Worm (Caenorhabditis elegans) whole organism, L1 larva: ENCODE measurements around the gene srg-64.

ENCODE experiments used
- C34B4.2 ChIP-seq: sonication (generic microtip); optimal IDR thresholded peaks from 2 replicates; lab custom pipeline; 2017; ENCODE audit warnings: mild to moderate bottlenecking, missing genetic modification characterization, missing compliant biosample characterization
- F16B12.6 ChIP-seq: fragments of 150-350 bp; optimal IDR thresholded peaks from 2 replicates; lab custom pipeline; 2014; ENCODE audit warnings: missing biosample characterization, missing genetic modification characterization
- Y116A8C.19 ChIP-seq: sonication (generic microtip); optimal IDR thresholded peaks from 2 replicates; lab custom pipeline; 2016; ENCODE audit warnings: missing compliant biosample characterization, missing genetic modification characterization, borderline replicate concordance
- alr-1 ChIP-seq: fragments of 200-800 bp; sonication (Bioruptor generic); optimal IDR thresholded peaks from 2 replicates; lab custom pipeline; 2018; ENCODE audit warnings: borderline replicate concordance, mild to moderate bottlenecking, missing genetic modification characterization, missing compliant biosample characterization
- ama-1 ChIP-seq: fragments of 150-350 bp; optimal IDR thresholded peaks from 2 replicates; lab custom pipeline; 2014
- blmp-1 ChIP-seq: fragments of 150-350 bp; optimal IDR thresholded peaks from 2 replicates; lab custom pipeline; 2014; ENCODE audit warnings: missing biosample characterization, missing genetic modification characterization
- ceh-63 ChIP-seq: fragments of 200-800 bp; sonication (Bioruptor generic); optimal IDR thresholded peaks from 2 replicates; lab custom pipeline; 2018; ENCODE audit warnings: mild to moderate bottlenecking, missing genetic modification characterization, missing compliant biosample characterization
- ceh-8 ChIP-seq: fragments of 200-800 bp; sonication (Bioruptor generic); optimal IDR thresholded peaks from 2 replicates; lab custom pipeline; 2018; ENCODE audit warnings: mild to moderate bottlenecking, missing genetic modification characterization, moderate library complexity, missing compliant biosample characterization
- ceh-88 ChIP-seq: fragments of 200-800 bp; sonication (Bioruptor generic); IDR thresholded peaks from 2 replicates; pipeline ENCODE4 v1.3.6; 2022; ENCODE audit warnings: missing genetic modification characterization, missing compliant biosample characterization
- ces-1 ChIP-seq: fragments of 150-350 bp; optimal IDR thresholded peaks from 2 replicates; lab custom pipeline; 2014; ENCODE audit warnings: missing biosample characterization, missing genetic modification reagents, missing genetic modification characterization
- dpl-1 ChIP-seq, 3 experiments: fragments of 150-350 bp in 2 of 3; sonication (generic microtip) in 1 of 3; optimal IDR thresholded peaks; 2 replicates each; lab custom pipeline; 2014 to 2017; ENCODE audit warnings: missing biosample characterization in 3 of 3, missing genetic modification characterization in 3 of 3, missing genetic modification reagents in 3 of 3
- dsc-1 ChIP-seq: sonication (generic microtip); optimal IDR thresholded peaks from 2 replicates; lab custom pipeline; 2016; ENCODE audit warnings: mild to moderate bottlenecking, missing genetic modification characterization, missing compliant biosample characterization
- efl-3 ChIP-seq: fragments of 200-800 bp; sonication (Bioruptor generic); optimal IDR thresholded peaks from 2 replicates; lab custom pipeline; 2018; ENCODE audit warnings: mild to moderate bottlenecking, missing genetic modification characterization, missing compliant biosample characterization
- egl-13 ChIP-seq: sonication (generic microtip); optimal IDR thresholded peaks from 2 replicates; lab custom pipeline; 2016; ENCODE audit warnings: missing genotype, missing genetic modification reagents, missing genetic modification characterization, missing compliant biosample characterization
- elt-2 ChIP-seq: sonication (generic microtip); optimal IDR thresholded peaks from 2 replicates; lab custom pipeline; 2016; ENCODE audit warnings: missing genetic modification characterization, mild to moderate bottlenecking, inconsistent platforms, missing compliant biosample characterization, missing genetic modification reagents
- elt-3 ChIP-seq, 6 experiments: fragments of 150-350 bp in 1 of 6; sonication (generic microtip); optimal IDR thresholded peaks; 2 replicates each; lab custom pipeline; 2017 to 2018; ENCODE audit warnings: missing biosample characterization in 6 of 6, missing genetic modification characterization in 6 of 6, inconsistent platforms in 1 of 6
- fkh-10 ChIP-seq: sonication (generic microtip); optimal IDR thresholded peaks from 2 replicates; lab custom pipeline; 2017; ENCODE audit warnings: missing biosample characterization, missing genetic modification reagents, missing genetic modification characterization
- fkh-4 ChIP-seq: sonication (generic microtip); optimal IDR thresholded peaks from 2 replicates; lab custom pipeline; 2016; ENCODE audit warnings: missing compliant biosample characterization, missing genetic modification characterization, borderline replicate concordance
- fkh-8 ChIP-seq: sonication (generic microtip); optimal IDR thresholded peaks from 2 replicates; lab custom pipeline; 2016; ENCODE audit warnings: mild to moderate bottlenecking, missing genetic modification characterization, missing compliant biosample characterization
- fos-1 ChIP-seq: fragments of 150-350 bp; optimal IDR thresholded peaks from 2 replicates; lab custom pipeline; 2014; ENCODE audit warnings: missing biosample characterization, missing genetic modification characterization
- grh-1 ChIP-seq: fragments of 200-800 bp; sonication (Bioruptor generic); IDR thresholded peaks from 2 replicates; pipeline ENCODE4 v1.3.6; 2022; ENCODE audit warnings: missing genetic modification reagents, missing genetic modification characterization, missing compliant biosample characterization
- hlh-17 ChIP-seq: fragments of 200-800 bp; sonication (Bioruptor generic); optimal IDR thresholded peaks from 2 replicates; lab custom pipeline; 2018; ENCODE audit warnings: missing genetic modification characterization, mild to moderate bottlenecking, missing compliant biosample characterization, moderate library complexity, borderline replicate concordance
- hpl-2 ChIP-seq: fragments of 150-350 bp; optimal IDR thresholded peaks from 2 replicates; lab custom pipeline; 2014; ENCODE audit warnings: missing biosample characterization, missing genetic modification reagents, missing genetic modification characterization
- isw-1 ChIP-seq: fragments of 200-800 bp; sonication (Bioruptor generic); IDR thresholded peaks from 2 replicates; pipeline ENCODE4 v1.3.6; 2022; ENCODE audit warnings: missing genetic modification characterization, missing compliant biosample characterization
- lin-15B ChIP-seq: fragments of 150-350 bp; sonication (generic microtip); optimal IDR thresholded peaks from 3 replicates; lab custom pipeline; 2014; ENCODE audit warnings: missing biosample characterization, missing genetic modification characterization
- lin-35 ChIP-seq, 2 experiments: fragments of 150-350 bp; optimal IDR thresholded peaks; 2 replicates each; lab custom pipeline; 2014; ENCODE audit warnings: missing biosample characterization in 2 of 2, missing genetic modification characterization in 2 of 2, missing genetic modification reagents in 2 of 2
- lsy-2 ChIP-seq, 2 experiments: fragments of 150-350 bp; optimal IDR thresholded peaks; 2 replicates each; lab custom pipeline; 2014; ENCODE audit warnings: missing biosample characterization in 2 of 2, missing genetic modification characterization in 2 of 2
- mab-9 ChIP-seq: fragments of 200-800 bp; sonication (Bioruptor generic); IDR thresholded peaks from 2 replicates; pipeline ENCODE4 v1.3.6; 2022; ENCODE audit warnings: missing genetic modification reagents, missing genetic modification characterization, missing compliant biosample characterization
- nhr-11 ChIP-seq: fragments of 150-350 bp; optimal IDR thresholded peaks from 2 replicates; lab custom pipeline; 2014; ENCODE audit warnings: missing biosample characterization, missing genetic modification characterization
- nhr-20 ChIP-seq: sonication (generic microtip); optimal IDR thresholded peaks from 2 replicates; lab custom pipeline; 2016; ENCODE audit warnings: mild to moderate bottlenecking, missing genetic modification characterization, missing compliant biosample characterization
- nhr-28 ChIP-seq: fragments of 150-350 bp; optimal IDR thresholded peaks from 2 replicates; lab custom pipeline; 2014; ENCODE audit warnings: missing biosample characterization, missing genetic modification characterization
- nhr-47 ChIP-seq: sonication (generic microtip); optimal IDR thresholded peaks from 2 replicates; lab custom pipeline; 2016; ENCODE audit warnings: mild to moderate bottlenecking, missing genetic modification characterization, moderate library complexity, missing compliant biosample characterization
- nhr-76 ChIP-seq: sonication (generic microtip); optimal IDR thresholded peaks from 2 replicates; lab custom pipeline; 2017; ENCODE audit warnings: missing biosample characterization, missing genetic modification characterization
- nhr-77 ChIP-seq: fragments of 150-350 bp; optimal IDR thresholded peaks from 2 replicates; lab custom pipeline; 2014; ENCODE audit warnings: missing biosample characterization, missing genetic modification characterization
- nhr-84 ChIP-seq: sonication (generic microtip); optimal IDR thresholded peaks from 2 replicates; lab custom pipeline; 2017; ENCODE audit warnings: missing biosample characterization, missing genetic modification characterization
- pax-3 ChIP-seq: fragments of 200-800 bp; sonication (Bioruptor generic); optimal IDR thresholded peaks from 2 replicates; lab custom pipeline; 2018; ENCODE audit warnings: mild to moderate bottlenecking, missing genetic modification characterization, moderate library complexity, missing compliant biosample characterization
- pqm-1 ChIP-seq: sonication (generic microtip); optimal IDR thresholded peaks from 3 replicates; lab custom pipeline; 2017; ENCODE audit warnings: missing biosample characterization, missing genetic modification characterization
- rnt-1 ChIP-seq: sonication (generic microtip); optimal IDR thresholded peaks from 2 replicates; lab custom pipeline; 2016; ENCODE audit warnings: mild to moderate bottlenecking, missing genetic modification characterization, moderate library complexity, missing compliant biosample characterization
- skn-1 ChIP-seq: fragments of 150-350 bp; optimal IDR thresholded peaks from 2 replicates; lab custom pipeline; 2014; ENCODE audit warnings: missing biosample characterization, missing genetic modification characterization
- sox-4 ChIP-seq: sonication (generic microtip); optimal IDR thresholded peaks from 2 replicates; lab custom pipeline; 2016; ENCODE audit warnings: missing genetic modification characterization, missing compliant biosample characterization
- swsn-7 ChIP-seq: sonication (generic microtip); optimal IDR thresholded peaks from 2 replicates; lab custom pipeline; 2016; ENCODE audit warnings: missing genetic modification characterization, missing compliant biosample characterization
- tbx-2 ChIP-seq: sonication (generic microtip); optimal IDR thresholded peaks from 2 replicates; lab custom pipeline; 2016; ENCODE audit warnings: missing genetic modification characterization, missing compliant biosample characterization
- tlp-1 ChIP-seq: fragments of 150-350 bp; optimal IDR thresholded peaks from 2 replicates; lab custom pipeline; 2014; ENCODE audit warnings: missing biosample characterization, missing genetic modification characterization
- unc-62 ChIP-seq: fragments of 150-350 bp; optimal IDR thresholded peaks from 2 replicates; lab custom pipeline; 2014; ENCODE audit warnings: missing biosample characterization, missing genetic modification reagents, missing genetic modification characterization
- unc-98 ChIP-seq: fragments of 200-800 bp; sonication (Bioruptor generic); IDR thresholded peaks from 2 replicates; pipeline ENCODE4 v1.3.6; 2022; ENCODE audit warnings: missing genetic modification characterization, missing compliant biosample characterization
- vab-15 ChIP-seq: sonication (generic microtip); optimal IDR thresholded peaks from 2 replicates; lab custom pipeline; 2017; ENCODE audit warnings: missing genotype, mild to moderate bottlenecking, missing genetic modification characterization, missing compliant biosample characterization
- zip-4 ChIP-seq: fragments of 200-800 bp; sonication (Bioruptor generic); optimal IDR thresholded peaks from 2 replicates; lab custom pipeline; 2018; ENCODE audit warnings: mild to moderate bottlenecking, missing genetic modification characterization, moderate library complexity, missing compliant biosample characterization

Gene srg-64

DNA sequence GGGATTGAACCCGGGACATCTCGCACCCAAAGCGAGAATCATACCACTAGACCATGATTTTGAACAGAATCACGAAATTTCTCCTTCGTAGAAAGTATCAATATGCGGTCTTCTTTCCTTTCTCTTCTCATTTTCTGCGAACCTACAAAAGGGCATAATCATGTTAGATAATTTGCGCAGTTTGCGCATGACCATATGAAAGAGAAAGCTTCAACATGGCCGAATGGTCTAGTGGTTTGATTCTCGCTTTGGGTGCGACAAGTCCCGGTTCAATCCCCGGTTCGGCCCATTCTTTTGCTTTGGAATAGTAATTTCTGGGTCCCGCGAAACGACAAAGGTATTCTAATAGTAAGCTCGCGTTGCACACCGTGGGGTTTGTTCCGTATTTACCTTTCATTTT, 7.4 kb upstream of the srg-64 start:
- TF ChIP-seq lin-15B (peak; percentile 27), blmp-1 (tag; lab: Kevin White, UChicago) (peak; percentile 59), lin-35 (GFP tag; optimal IDR thresholded peaks at IDR 0.05; lab: Kevin White, UChicago) (no peak)

DNA sequence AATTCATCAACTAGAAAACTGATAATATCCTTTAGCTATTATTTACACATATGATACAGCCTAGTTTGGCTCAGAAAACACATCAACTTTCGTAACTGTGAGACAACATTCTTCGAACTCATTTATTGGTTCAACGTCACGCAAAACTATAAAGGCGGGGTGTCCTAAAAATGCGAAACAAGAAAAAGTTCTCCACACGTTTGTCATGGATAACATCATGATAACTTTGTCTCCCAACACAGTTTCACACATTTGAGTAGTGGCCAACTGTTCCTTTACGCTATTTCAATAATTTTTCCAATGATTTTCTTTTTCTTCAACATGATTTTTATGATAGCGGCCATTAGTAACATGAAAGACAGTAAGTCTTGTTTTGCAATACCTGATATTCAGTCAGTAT, 6.3 kb upstream of the srg-64 start, which contains the start of gene srxa-9:
TSS of gene srxa-9 (plus strand) at position 301 of the 400 bp plus-strand sequence.
- TF ChIP-seq lsy-2 (tag; optimal IDR thresholded peaks at IDR 0.05; lab: Kevin White, UChicago) (no peak), ceh-88 (GFP tag; lab: Robert Waterston, UW) (no peak), unc-62 (GFP tag; lab: Kevin White, UChicago) (no peak), nhr-77 (no peak), isw-1 (GFP tag; lab: Robert Waterston, UW) (no peak), ama-1 (no peak), fkh-8 (no peak), skn-1 (tag; lab: Kevin White, UChicago) (no peak), C34B4.2 (tag; lab: Kevin White, UChicago) (no peak), nhr-11 (tag; lab: Kevin White, UChicago) (no peak), dpl-1 (GFP tag; optimal IDR thresholded peaks at IDR 0.05; lab: Kevin White, UChicago) (no peak), Y116A8C.19 (tag; lab: Kevin White, UChicago) (no peak), alr-1 (tag; lab: Kevin White, UChicago) (no peak)

DNA sequence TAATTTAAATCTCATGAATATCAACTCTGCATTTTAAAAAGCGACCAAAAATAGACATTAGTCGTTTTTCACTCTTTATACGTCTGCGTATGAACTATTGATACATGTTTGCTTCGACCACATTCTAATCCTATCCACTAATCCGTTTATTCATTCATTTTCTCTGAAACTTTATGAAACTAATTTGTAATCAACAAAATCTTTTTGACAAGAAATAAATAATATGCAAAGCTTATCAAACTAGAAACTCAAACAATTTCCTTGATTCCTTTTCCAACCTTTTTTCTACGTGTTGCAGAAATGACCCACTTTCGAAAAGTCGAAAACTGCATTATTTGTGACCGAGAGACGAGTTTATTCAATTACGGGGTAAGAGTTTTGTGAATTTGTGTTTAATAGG, 1.9 kb upstream of the srg-64 start, which contains the start of gene nhr-255:
TSS of gene nhr-255 (plus strand) at position 301 of the 400 bp plus-strand sequence.
- TF ChIP-seq unc-98 (GFP tag; lab: Robert Waterston, UW) (no peak), ceh-88 (GFP tag; lab: Robert Waterston, UW) (no peak), dsc-1 (tag; lab: Kevin White, UChicago) (peak; percentile 37), nhr-84 (tag; lab: Kevin White, UChicago) (no peak)

DNA sequence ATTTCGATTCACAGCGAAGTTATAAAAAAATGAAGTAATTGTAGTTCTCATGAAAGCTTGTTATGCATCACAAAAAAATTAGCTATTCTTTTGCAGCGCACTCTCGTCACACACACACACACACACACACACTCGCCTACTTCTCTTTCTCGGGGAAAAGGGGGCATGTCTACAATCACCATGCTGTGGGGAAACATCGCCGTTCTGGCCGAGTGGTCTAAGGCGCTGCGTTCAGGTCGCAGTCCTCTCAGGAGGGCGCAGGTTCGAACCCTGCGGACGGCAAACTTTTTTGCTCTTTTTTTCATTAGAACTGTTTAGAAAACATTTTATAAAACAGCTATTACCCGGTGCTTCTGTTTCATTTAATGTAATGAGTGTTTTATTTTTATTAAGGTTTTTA, 1.4 kb upstream of the srg-64 start:
- no peak for TF ChIP-seq elt-3 (tag; optimal IDR thresholded peaks at IDR 0.05; lab: Kevin White, UChicago)
- TF ChIP-seq elt-2: no peak
- no peak for TF ChIP-seq fos-1 (tag; lab: Kevin White, UChicago)
- no peak for TF ChIP-seq blmp-1 (tag; lab: Kevin White, UChicago)
- no peak for TF ChIP-seq pax-3
- TF ChIP-seq swsn-7 (tag; lab: Kevin White, UChicago): peak; percentile 55
- peak; percentile 32 to 70 for TF ChIP-seq lin-35 (GFP tag; optimal IDR thresholded peaks at IDR 0.05; lab: Kevin White, UChicago)
- peak; percentile 76 for TF ChIP-seq rnt-1 (tag; lab: Kevin White, UChicago)
- no peak for TF ChIP-seq hlh-17 (GFP tag; lab: Kevin White, UChicago)
- peak; percentile 62 for TF ChIP-seq nhr-20 (tag; lab: Kevin White, UChicago)
- peak; percentile 55 for TF ChIP-seq nhr-76 (tag; lab: Kevin White, UChicago)
- TF ChIP-seq pqm-1: no peak
- TF ChIP-seq ceh-63 (GFP tag; lab: Kevin White, UChicago): no peak
- TF ChIP-seq F16B12.6: peak; percentile 32
- TF ChIP-seq zip-4: peak; percentile 25
- no peak for TF ChIP-seq ama-1
- TF ChIP-seq tbx-2: peak; percentile 68
- TF ChIP-seq ces-1: no peak
- peak; percentile 36 for TF ChIP-seq fkh-10 (GFP tag; lab: Kevin White, UChicago)
- peak; percentile 42 for TF ChIP-seq egl-13
- TF ChIP-seq hpl-2 (GFP tag; lab: Kevin White, UChicago): no peak
- TF ChIP-seq efl-3 (GFP tag; lab: Kevin White, UChicago): no peak
- TF ChIP-seq mab-9 (GFP tag; lab: Robert Waterston, UW): no peak
- TF ChIP-seq ceh-8: peak; percentile 74
- TF ChIP-seq vab-15 (tag; lab: Kevin White, UChicago): no peak
- peak; percentile 83 for TF ChIP-seq lin-15B
- TF ChIP-seq nhr-47: peak; percentile 74
- TF ChIP-seq nhr-28 (tag; lab: Kevin White, UChicago): no peak
- no peak for TF ChIP-seq grh-1 (GFP tag; lab: Robert Waterston, UW)
- TF ChIP-seq sox-4 (tag; lab: Kevin White, UChicago): peak; percentile 25
- TF ChIP-seq tlp-1: no peak
- no peak for TF ChIP-seq ceh-88 (GFP tag; lab: Robert Waterston, UW)
- TF ChIP-seq fkh-4: no peak
